Fruit fly (Drosophila melanogaster) ovary, adult (tissue): ENCODE data around the gene CG12170.

ENCODE experiments used
- CG17801 ChIP-seq: fragments of 200-800 bp; optimal IDR thresholded peaks from 2 replicates; lab custom pipeline; 2019; ENCODE audit warnings: missing biosample characterization, mild to moderate bottlenecking, missing genetic modification characterization, moderate library complexity; ENCODE audit not compliant: partially characterized antibody

CG12170 gene

dm6 chr3R:5671265-5671663 is 34.2 kb downstream of the CG12170 start:
- no peak for TF ChIP-seq CG17801 (GFP tag; lab: Kevin White, UChicago)

- TF ChIP-seq CG17801 (GFP tag; lab: Kevin White, UChicago), result no peak
These were observed 35.0 kb downstream of the CG12170 start for dm6 chr3R:5671795-5672657.

dm6 chr3R:5672658-5673217 is 35.7 kb downstream of the CG12170 start:
- peak; percentile 62 for TF ChIP-seq CG17801 (GFP tag; lab: Kevin White, UChicago)

dm6 chr3R:5682238-5682637 is 45.2 kb downstream of the CG12170 start:
- TF ChIP-seq CG17801 (GFP tag; lab: Kevin White, UChicago), result no peak

dm6 chr3R:5682921-5683748 is 46.1 kb downstream of the CG12170 start:
- TF ChIP-seq CG17801 (GFP tag; lab: Kevin White, UChicago), result no peak

dm6 chr3R:5684550-5685118 is 47.6 kb downstream of the CG12170 start:
- no peak for TF ChIP-seq CG17801 (GFP tag; lab: Kevin White, UChicago)

dm6 chr3R:5685269-5686048 is 48.4 kb downstream of the CG12170 start, which contains the start of the genes Rab23 and plx:
Gene Rab23 (minus strand): TSS chr3R:5685434.
Gene plx (plus strand): TSS chr3R:5685855.
- no peak for TF ChIP-seq CG17801 (GFP tag; lab: Kevin White, UChicago)

- no peak for TF ChIP-seq CG17801 (GFP tag; lab: Kevin White, UChicago)
These were observed 49.2 kb downstream of the CG12170 start for dm6 chr3R:5686049-5686757.
